Worm (Caenorhabditis elegans) whole organism, young adult: ENCODE data around the gene cpg-8.

Experiments
- C17E4.6 ChIP-seq: fragments of 200-800 bp; sonication (Bioruptor generic); IDR thresholded peaks from 2 replicates; pipeline ENCODE4 v1.3.6; 2022; ENCODE audit warnings: missing genetic modification reagents, missing genetic modification characterization, missing compliant biosample characterization
- F23B12.7 ChIP-seq: sonication (generic microtip); optimal IDR thresholded peaks from 2 replicates; lab custom pipeline; 2017; ENCODE audit warnings: missing genetic modification characterization, mild to moderate bottlenecking, missing compliant biosample characterization, antibody characterized with exemption, moderate library complexity; ENCODE audit not compliant: insufficient read depth
- F49E8.2 ChIP-seq: sonication (generic microtip); optimal IDR thresholded peaks from 3 replicates; lab custom pipeline; 2017; ENCODE audit warnings: missing genetic modification characterization, mild to moderate bottlenecking, missing compliant biosample characterization, antibody characterized with exemption, moderate library complexity; ENCODE audit not compliant: insufficient read depth
- K11D2.4 ChIP-seq: fragments of 200-800 bp; sonication (Bioruptor generic); IDR thresholded peaks from 2 replicates; pipeline ENCODE4 v1.3.6; 2022; ENCODE audit warnings: missing genetic modification reagents, missing genetic modification characterization, missing compliant biosample characterization
- K12H6.12 ChIP-seq: fragments of 200-800 bp; sonication (Bioruptor generic); optimal IDR thresholded peaks from 2 replicates; lab custom pipeline; 2018; ENCODE audit warnings: mild to moderate bottlenecking, missing genetic modification characterization, missing compliant biosample characterization
- Y79H2A.3 ChIP-seq: fragments of 200-800 bp; sonication (Bioruptor generic); conservative IDR thresholded peaks from 2 replicates; pipeline ENCODE4 v1.3.6; 2022; ENCODE audit warnings: missing genetic modification reagents, missing genetic modification characterization, missing compliant biosample characterization
- ama-1 ChIP-seq, 3 experiments: fragments of 150-350 bp in 1 of 3; sonication (generic microtip) in 2 of 3; optimal IDR thresholded peaks; 2 replicates each; lab custom pipeline; 2014 to 2018; ENCODE audit warnings: missing biosample characterization in 2 of 3, missing genetic modification characterization in 2 of 3, missing genetic modification reagents in 2 of 3
- athp-1 ChIP-seq: sonication (generic microtip); optimal IDR thresholded peaks from 2 replicates; lab custom pipeline; 2017; ENCODE audit warnings: mild to moderate bottlenecking, missing genetic modification characterization, missing compliant biosample characterization
- attf-5 ChIP-seq: fragments of 200-800 bp; sonication (Bioruptor generic); optimal IDR thresholded peaks from 2 replicates; lab custom pipeline; 2018; ENCODE audit warnings: mild to moderate bottlenecking, missing genetic modification characterization, missing compliant biosample characterization
- ccch-3 ChIP-seq: fragments of 200-800 bp; sonication (Bioruptor generic); optimal IDR thresholded peaks from 2 replicates; lab custom pipeline; 2018; ENCODE audit warnings: mild to moderate bottlenecking, missing genetic modification characterization, missing compliant biosample characterization
- ceh-79 ChIP-seq: sonication (generic microtip); optimal IDR thresholded peaks from 2 replicates; lab custom pipeline; 2017; ENCODE audit warnings: mild to moderate bottlenecking, missing genetic modification characterization, missing compliant biosample characterization
- egl-18 ChIP-seq: fragments of 200-800 bp; sonication (Bioruptor generic); IDR thresholded peaks from 2 replicates; pipeline ENCODE4 v1.3.6; 2022; ENCODE audit warnings: missing genetic modification reagents, missing genetic modification characterization, missing compliant biosample characterization
- egl-44 ChIP-seq: fragments of 200-800 bp; sonication (Bioruptor generic); IDR thresholded peaks from 2 replicates; pipeline ENCODE4 v1.3.6; 2022; ENCODE audit warnings: missing genetic modification reagents, missing genetic modification characterization, missing compliant biosample characterization
- egrh-3 ChIP-seq: fragments of 200-800 bp; sonication (Bioruptor generic); IDR thresholded peaks from 2 replicates; pipeline ENCODE4 v1.3.6; 2022; ENCODE audit warnings: missing genetic modification reagents, missing genetic modification characterization, missing compliant biosample characterization
- ekl-4 ChIP-seq: fragments of 200-800 bp; sonication (Bioruptor generic); IDR thresholded peaks from 2 replicates; pipeline ENCODE4 v1.3.6; 2022; ENCODE audit warnings: missing genetic modification reagents, missing genetic modification characterization, missing compliant biosample characterization
- lin-40 ChIP-seq: sonication (generic microtip); optimal IDR thresholded peaks from 2 replicates; lab custom pipeline; 2016; ENCODE audit warnings: missing genetic modification characterization, mild to moderate bottlenecking, missing compliant biosample characterization, missing genotype, missing genetic modification reagents
- lsy-27 ChIP-seq: sonication (generic microtip); optimal IDR thresholded peaks from 2 replicates; lab custom pipeline; 2017; ENCODE audit warnings: missing genetic modification characterization, mild to moderate bottlenecking, missing compliant biosample characterization, antibody characterized with exemption, missing genotype, borderline replicate concordance; ENCODE audit not compliant: insufficient read depth
- madf-6 ChIP-seq: fragments of 200-800 bp; sonication (Bioruptor generic); IDR thresholded peaks from 2 replicates; pipeline ENCODE4 v1.3.6; 2022; ENCODE audit warnings: missing genetic modification reagents, missing genetic modification characterization, missing compliant biosample characterization
- mcd-1 ChIP-seq: fragments of 200-800 bp; sonication (Bioruptor generic); IDR thresholded peaks from 2 replicates; pipeline ENCODE4 v1.3.6; 2022; ENCODE audit warnings: missing genetic modification reagents, missing genetic modification characterization, missing compliant biosample characterization
- mxl-1 ChIP-seq: sonication (generic microtip); optimal IDR thresholded peaks from 2 replicates; lab custom pipeline; 2016; ENCODE audit warnings: missing genetic modification characterization, missing compliant biosample characterization
- nfya-2 ChIP-seq: fragments of 200-800 bp; sonication (Bioruptor generic); IDR thresholded peaks from 2 replicates; pipeline ENCODE4 v1.3.6; 2022; ENCODE audit warnings: missing genetic modification reagents, missing genetic modification characterization, missing compliant biosample characterization
- nhr-27 ChIP-seq: fragments of 200-800 bp; sonication (Bioruptor generic); optimal IDR thresholded peaks from 2 replicates; lab custom pipeline; 2018; ENCODE audit warnings: mild to moderate bottlenecking, missing genetic modification characterization, moderate library complexity, missing compliant biosample characterization
- nhr-80 ChIP-seq: sonication (generic microtip); optimal IDR thresholded peaks from 2 replicates; lab custom pipeline; 2016; ENCODE audit warnings: missing genetic modification characterization, missing compliant biosample characterization
- snpc-3.4 ChIP-seq: sonication (generic microtip); optimal IDR thresholded peaks from 2 replicates; lab custom pipeline; 2017; ENCODE audit warnings: missing genetic modification characterization, mild to moderate bottlenecking, missing compliant biosample characterization, antibody characterized with exemption, moderate library complexity, missing genotype, missing genetic modification reagents
- sptf-2 ChIP-seq: fragments of 200-800 bp; sonication (Bioruptor generic); optimal IDR thresholded peaks from 2 replicates; lab custom pipeline; 2018; ENCODE audit warnings: mild to moderate bottlenecking, missing genetic modification characterization, missing compliant biosample characterization
- tbp1 ChIP-seq: fragments of 200-800 bp; sonication (Bioruptor generic); optimal IDR thresholded peaks from 2 replicates; lab custom pipeline; 2018; ENCODE audit warnings: mild to moderate bottlenecking, missing genetic modification characterization, missing compliant biosample characterization
- unc-130 ChIP-seq: sonication (generic microtip); optimal IDR thresholded peaks from 2 replicates; lab custom pipeline; 2016; ENCODE audit warnings: missing genetic modification reagents, missing genetic modification characterization, missing compliant biosample characterization
- unc-62 ChIP-seq: fragments of 150-350 bp; optimal IDR thresholded peaks from 2 replicates; lab custom pipeline; 2014; ENCODE audit warnings: missing biosample characterization, missing genetic modification reagents, missing genetic modification characterization
- xnd-1 ChIP-seq: sonication (generic microtip); optimal IDR thresholded peaks from 2 replicates; lab custom pipeline; 2016; ENCODE audit warnings: missing genotype, missing genetic modification reagents, missing genetic modification characterization, missing compliant biosample characterization
- zfh-2 ChIP-seq: fragments of 200-800 bp; sonication (Bioruptor generic); conservative IDR thresholded peaks from 2 replicates; pipeline ENCODE4 v1.3.6; 2022; ENCODE audit warnings: missing genetic modification reagents, missing genetic modification characterization, missing compliant biosample characterization
- ztf-25 ChIP-seq: fragments of 200-800 bp; sonication (Bioruptor generic); IDR thresholded peaks from 2 replicates; pipeline ENCODE4 v1.3.6; 2022; ENCODE audit warnings: missing genetic modification reagents, missing genetic modification characterization, missing compliant biosample characterization
- ztf-28 ChIP-seq: fragments of 200-800 bp; sonication (Bioruptor generic); IDR thresholded peaks from 2 replicates; pipeline ENCODE4 v1.3.6; 2022; ENCODE audit warnings: missing genetic modification reagents, missing genetic modification characterization, missing compliant biosample characterization
- ztf-6 ChIP-seq: fragments of 200-800 bp; sonication (Bioruptor generic); IDR thresholded peaks from 2 replicates; pipeline ENCODE4 v1.3.6; 2022; ENCODE audit warnings: missing genetic modification reagents, missing genetic modification characterization, missing compliant biosample characterization

Gene cpg-8

DNA sequence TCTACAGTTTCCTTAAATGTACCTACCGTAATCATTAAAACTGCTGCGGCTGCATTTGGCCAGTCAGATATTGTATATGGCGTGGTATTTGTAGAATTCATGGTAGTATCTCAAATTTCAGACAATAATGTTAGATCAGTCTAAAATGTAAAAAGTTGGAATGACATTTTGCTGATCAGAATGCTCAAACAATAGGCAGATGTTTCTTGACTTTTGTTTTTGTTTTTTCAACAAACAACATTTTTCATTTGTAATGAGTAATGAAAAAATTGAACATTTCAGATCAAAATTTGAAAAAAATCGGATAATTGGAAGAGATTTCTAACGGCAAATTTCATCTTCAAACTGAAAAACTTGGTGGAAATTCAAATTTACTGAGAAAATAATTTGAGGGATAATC is 23.6 kb downstream of the cpg-8 start, which contains the start of gene srx-77:
srx-77 (minus strand) TSS at position 101 of the 400 bp plus-strand sequence.
- no peak for TF ChIP-seq egrh-3 (GFP tag; lab: Robert Waterston, UW)
- no peak for TF ChIP-seq mcd-1 (GFP tag; lab: Robert Waterston, UW)
- TF ChIP-seq ekl-4 (GFP tag; lab: Robert Waterston, UW): no peak
- TF ChIP-seq lin-40: no peak
- TF ChIP-seq tbp1 (GFP tag; lab: Kevin White, UChicago): no peak
- no peak for TF ChIP-seq Y79H2A.3 (GFP tag; lab: Robert Waterston, UW)
- TF ChIP-seq K12H6.12 (tag; lab: Kevin White, UChicago): no peak
- TF ChIP-seq xnd-1 (tag; lab: Kevin White, UChicago): no peak
- no peak for TF ChIP-seq nfya-2 (GFP tag; lab: Robert Waterston, UW)

DNA sequence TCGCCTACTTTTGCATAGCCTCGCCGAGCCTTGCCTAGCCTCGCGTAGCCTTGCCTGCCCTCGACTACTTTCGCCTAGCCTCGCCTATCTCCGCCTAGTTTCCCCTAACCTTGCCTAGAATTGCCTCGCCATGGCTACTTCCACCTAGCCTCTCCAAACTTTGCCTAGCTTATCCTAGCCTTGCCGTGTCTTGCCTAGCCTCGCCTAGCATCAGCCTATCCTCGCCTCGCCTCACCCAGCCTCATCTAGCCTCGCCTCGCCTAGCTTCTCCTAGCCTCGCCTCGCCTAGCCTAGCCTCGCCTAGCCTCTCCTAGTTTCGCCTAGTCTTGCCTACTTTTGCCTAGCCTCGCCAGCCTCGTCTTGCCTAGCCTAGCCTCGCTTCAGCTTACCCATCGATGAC is 25.2 kb downstream of the cpg-8 start:
- TF ChIP-seq ceh-79 (tag; lab: Kevin White, UChicago) (no peak), K11D2.4 (GFP tag; lab: Robert Waterston, UW) (0 out of 2 replicates have a peak, but pooled peaks have one; percentile 27), egrh-3 (GFP tag; lab: Robert Waterston, UW) (peak; percentile 29; the same call in 1 of the 2 replicates)

DNA sequence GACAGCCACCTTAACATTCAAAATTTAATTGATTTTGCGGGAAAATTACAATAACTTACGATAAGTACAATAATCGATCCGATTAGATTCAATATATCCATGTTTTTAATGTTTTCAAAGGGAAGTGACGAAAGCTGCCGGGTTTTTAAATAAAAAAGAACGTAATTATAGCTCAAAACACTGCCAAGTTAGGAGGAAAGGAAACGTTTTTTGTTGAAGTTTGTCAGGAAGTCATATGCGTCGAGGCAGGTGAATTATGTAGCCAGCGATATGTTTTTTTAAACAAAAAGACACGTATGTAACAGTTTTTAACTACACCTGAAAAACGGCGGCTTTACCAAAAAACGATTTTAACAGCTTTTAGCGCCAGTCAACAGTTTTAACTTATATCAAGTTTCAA is 26.6 kb downstream of the cpg-8 start, which contains the start of gene srx-73:
srx-73 (minus strand) TSS at position 101 of the 400 bp plus-strand sequence.
- no peak for TF ChIP-seq egl-18 (GFP tag; lab: Robert Waterston, UW)
- no peak for TF ChIP-seq lsy-27 (tag; lab: Kevin White, UChicago)
- TF ChIP-seq attf-5 (GFP tag; lab: Kevin White, UChicago): no peak
- TF ChIP-seq ztf-25 (GFP tag; lab: Robert Waterston, UW): no peak
- TF ChIP-seq snpc-3.4 (tag; lab: Kevin White, UChicago): no peak
- no peak for TF ChIP-seq sptf-2
- TF ChIP-seq nhr-80 (tag; lab: Kevin White, UChicago): no peak
- TF ChIP-seq ccch-3: no peak
- TF ChIP-seq athp-1 (tag; lab: Kevin White, UChicago): no peak
- no peak for TF ChIP-seq unc-130 (GFP tag; lab: Kevin White, UChicago)
- TF ChIP-seq F23B12.7 (tag; lab: Kevin White, UChicago): no peak
- TF ChIP-seq nhr-27 (tag; lab: Kevin White, UChicago): no peak
- TF ChIP-seq madf-6 (GFP tag; lab: Robert Waterston, UW): no peak
- TF ChIP-seq egl-44 (GFP tag; lab: Robert Waterston, UW): no peak
- no peak for TF ChIP-seq mxl-1
- TF ChIP-seq unc-62 (GFP tag; lab: Kevin White, UChicago): no peak
- TF ChIP-seq C17E4.6 (GFP tag; lab: Robert Waterston, UW): no peak
- TF ChIP-seq ama-1 (optimal IDR thresholded peaks at IDR 0.05; lab: Kevin White, UChicago): no peak
- TF ChIP-seq ama-1 (GFP tag; optimal IDR thresholded peaks at IDR 0.05; lab: Kevin White, UChicago): no peak
- TF ChIP-seq, all 124 proteins: peak for 0

DNA sequence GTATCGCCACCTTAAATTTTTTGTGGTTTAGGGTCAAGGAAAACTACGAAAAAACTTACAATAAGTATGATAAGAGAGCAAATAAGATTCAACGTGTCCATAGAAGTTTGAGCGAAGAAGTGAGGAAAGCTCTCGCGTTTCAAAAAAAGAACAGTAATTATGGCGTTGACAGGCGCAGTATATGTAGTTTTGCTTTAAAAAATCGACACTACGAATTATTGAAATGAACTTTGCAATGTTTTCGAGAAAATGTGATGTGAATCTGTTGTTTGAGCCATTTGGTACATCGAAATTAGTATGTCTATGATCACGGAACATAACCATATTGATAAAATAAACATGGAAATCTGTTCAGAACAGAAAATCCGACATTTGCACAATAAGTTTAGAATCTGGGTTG is 29.8 kb downstream of the cpg-8 start, which contains the start of gene srx-74:
srx-74 (minus strand) TSS at position 101 of the 400 bp plus-strand sequence.
- TF ChIP-seq egl-44 (GFP tag; lab: Robert Waterston, UW) (no peak), F49E8.2 (tag; lab: Kevin White, UChicago) (no peak), mxl-1 (no peak), zfh-2 (GFP tag; lab: Robert Waterston, UW) (no peak), ztf-6 (GFP tag; lab: Robert Waterston, UW) (no peak), ccch-3 (no peak), ztf-28 (no peak)
